Fruit fly (Drosophila melanogaster) whole organism, adult: Measurements from ENCODE around the gene Alg2.
A peak's percentile ranks its signal among the peaks of the same experiment; 100 is the strongest.

Experiments
- CG11617 ChIP-seq: fragments of 200-800 bp; sonication (Bioruptor generic); optimal IDR thresholded peaks from 2 replicates; lab custom pipeline; 2017; ENCODE audit warnings: mild to moderate bottlenecking, missing biosample characterization, missing genetic modification reagents, missing genetic modification characterization
- CG12768 ChIP-seq: fragments of 200-800 bp; sonication (Bioruptor generic); optimal IDR thresholded peaks from 2 replicates; lab custom pipeline; 2017; ENCODE audit warnings: missing biosample characterization, missing genetic modification characterization, mild to moderate bottlenecking, moderate library complexity, missing genetic modification reagents
- CG14711 ChIP-seq: fragments of 200-800 bp; sonication (Bioruptor generic); optimal IDR thresholded peaks from 2 replicates; lab custom pipeline; 2018; ENCODE audit warnings: missing biosample characterization, mild to moderate bottlenecking, missing genetic modification characterization, moderate library complexity
- CG1620 ChIP-seq: fragments of 200-800 bp; sonication (Bioruptor generic); optimal IDR thresholded peaks from 2 replicates; lab custom pipeline; 2016; ENCODE audit warnings: missing biosample characterization, missing genetic modification characterization
- CG33017 ChIP-seq: fragments of 200-800 bp; sonication (Bioruptor generic); optimal IDR thresholded peaks from 2 replicates; lab custom pipeline; 2018; ENCODE audit warnings: missing biosample characterization, mild to moderate bottlenecking, missing genetic modification characterization, moderate library complexity
- CG5204 ChIP-seq: fragments of 200-800 bp; sonication (Bioruptor generic); optimal IDR thresholded peaks from 2 replicates; lab custom pipeline; 2016; ENCODE audit warnings: missing biosample characterization, missing genetic modification characterization
- CG7045 ChIP-seq: fragments of 200-800 bp; sonication (Bioruptor generic); optimal IDR thresholded peaks from 2 replicates; lab custom pipeline; 2017; ENCODE audit warnings: missing biosample characterization, mild to moderate bottlenecking, missing genetic modification characterization
- CG7101 ChIP-seq: fragments of 200-800 bp; sonication (Bioruptor generic); optimal IDR thresholded peaks from 2 replicates; lab custom pipeline; 2018; ENCODE audit warnings: missing biosample characterization, mild to moderate bottlenecking, missing genetic modification characterization, moderate library complexity
- Clk ChIP-seq: fragments of 200-800 bp; sonication (Bioruptor generic); optimal IDR thresholded peaks from 2 replicates; lab custom pipeline; 2017; ENCODE audit warnings: missing biosample characterization, missing genetic modification characterization
- Crg-1 ChIP-seq: fragments of 200-800 bp; sonication (Bioruptor generic); optimal IDR thresholded peaks from 2 replicates; lab custom pipeline; 2016; ENCODE audit warnings: missing biosample characterization, missing genetic modification characterization
- Hr96 ChIP-seq: fragments of 200-800 bp; sonication (Bioruptor generic); optimal IDR thresholded peaks from 2 replicates; lab custom pipeline; 2016; ENCODE audit warnings: missing biosample characterization, missing genetic modification characterization
- Mnt ChIP-seq: fragments of 200-800 bp; sonication (Bioruptor generic); optimal IDR thresholded peaks from 2 replicates; lab custom pipeline; 2016; ENCODE audit warnings: missing biosample characterization, mild to moderate bottlenecking, missing genetic modification characterization
- bab1 ChIP-seq: fragments of 200-800 bp; sonication (Bioruptor generic); optimal IDR thresholded peaks from 3 replicates; lab custom pipeline; 2019; ENCODE audit warnings: missing biosample characterization, mild to moderate bottlenecking, missing genetic modification characterization, moderate library complexity
- cic ChIP-seq: fragments of 200-800 bp; sonication (Bioruptor generic); optimal IDR thresholded peaks from 2 replicates; lab custom pipeline; 2017; ENCODE audit warnings: missing biosample characterization, mild to moderate bottlenecking, missing genetic modification characterization, moderate library complexity
- cnc ChIP-seq, 2 experiments: fragments of >200 bp; optimal IDR thresholded peaks; 2 replicates each; lab custom pipeline; 2017
- kay ChIP-seq: fragments of 200-800 bp; sonication (Bioruptor generic); peaks from one replicate; lab custom pipeline; 2016; ENCODE audit warnings: missing biosample characterization, missing genetic modification characterization, borderline replicate concordance
- ovo ChIP-seq: fragments of 200-800 bp; sonication (Bioruptor generic); optimal IDR thresholded peaks from 2 replicates; lab custom pipeline; 2016; ENCODE audit warnings: missing biosample characterization, missing genetic modification characterization
- pad ChIP-seq: fragments of 200-800 bp; sonication (Bioruptor generic); optimal IDR thresholded peaks from 3 replicates; lab custom pipeline; 2017; ENCODE audit warnings: missing biosample characterization, missing genetic modification characterization, mild to moderate bottlenecking, moderate library complexity, missing genetic modification reagents
- tj ChIP-seq: fragments of 200-800 bp; sonication (Bioruptor generic); optimal IDR thresholded peaks from 3 replicates; lab custom pipeline; 2017; ENCODE audit warnings: missing biosample characterization, mild to moderate bottlenecking, missing genetic modification characterization, moderate library complexity
- toe ChIP-seq: fragments of 200-800 bp; sonication (Bioruptor generic); optimal IDR thresholded peaks from 2 replicates; lab custom pipeline; 2016; ENCODE audit warnings: missing biosample characterization, missing genetic modification characterization

Gene Alg2

dm6 chr3L:3142516-3143382 is 859 bp upstream of the Alg2 start:
- TF ChIP-seq Mnt (GFP tag; lab: Kevin White, UChicago) (peak; percentile 52), Clk (GFP tag; lab: Kevin White, UChicago) (no peak), ovo (GFP tag; lab: Kevin White, UChicago) (peak; percentile 29), cnc (optimal IDR thresholded peaks at IDR 0.05; lab: Kevin White, UChicago) (peak in 1 of 2 experiments; percentile 8)

- peak; percentile 62 for TF ChIP-seq CG12768 (GFP tag; lab: Kevin White, UChicago)
- peak; percentile 43 for TF ChIP-seq tj (GFP tag; lab: Kevin White, UChicago)
- TF ChIP-seq CG7101 (tag; lab: Kevin White, UChicago): peak; percentile 73
- TF ChIP-seq toe (GFP tag; lab: Kevin White, UChicago): peak; percentile 84
- peak; percentile 48 for TF ChIP-seq CG14711
- no peak for TF ChIP-seq CG5204 (GFP tag; lab: Kevin White, UChicago)
- TF ChIP-seq CG7045 (GFP tag; lab: Kevin White, UChicago): peak; percentile 45
- TF ChIP-seq CG1620 (GFP tag; lab: Kevin White, UChicago): peak; percentile 85
- peak; percentile 0 for TF ChIP-seq CG33017 (tag; lab: Kevin White, UChicago)
- TF ChIP-seq Hr96 (GFP tag; lab: Kevin White, UChicago): peak; percentile 86
- peak; percentile 55 for TF ChIP-seq pad (GFP tag; lab: Kevin White, UChicago)
- TF ChIP-seq Crg-1 (GFP tag; lab: Kevin White, UChicago): peak; percentile 73
- no peak for TF ChIP-seq kay (GFP tag; lab: Kevin White, UChicago)
- TF ChIP-seq bab1 (GFP tag; lab: Kevin White, UChicago): peak; percentile 82
- TF ChIP-seq ovo (GFP tag; lab: Kevin White, UChicago): peak; percentile 78
- peak; percentile 24 for TF ChIP-seq cic (GFP tag; lab: Kevin White, UChicago)
- TF ChIP-seq cnc (optimal IDR thresholded peaks at IDR 0.05; lab: Kevin White, UChicago): peak; percentile 80 to 92
- TF ChIP-seq CG11617 (GFP tag; lab: Kevin White, UChicago): peak; percentile 70
- TF ChIP-seq Clk (GFP tag; lab: Kevin White, UChicago): peak; percentile 56
- peak; percentile 71 for TF ChIP-seq Mnt (GFP tag; lab: Kevin White, UChicago)
Measured at dm6 chr3L:3148125-3149059, 4.8 kb downstream of the Alg2 start, which contains the start of the genes Usp5 and BtbVII. Gene Usp5 (minus strand): TSS chr3L:3148358. Gene BtbVII (plus strand): TSS chr3L:3148646.

- TF ChIP-seq Hr96 (GFP tag; lab: Kevin White, UChicago): no peak
- no peak for TF ChIP-seq ovo (GFP tag; lab: Kevin White, UChicago)
- no peak for TF ChIP-seq toe (GFP tag; lab: Kevin White, UChicago)
- TF ChIP-seq CG5204 (GFP tag; lab: Kevin White, UChicago): no peak
- peak; percentile 9 for TF ChIP-seq CG7101 (tag; lab: Kevin White, UChicago)
- no peak for TF ChIP-seq bab1 (GFP tag; lab: Kevin White, UChicago)
- TF ChIP-seq Clk (GFP tag; lab: Kevin White, UChicago): peak; percentile 47
- TF ChIP-seq CG11617 (GFP tag; lab: Kevin White, UChicago): peak; percentile 54
- TF ChIP-seq cic (GFP tag; lab: Kevin White, UChicago): peak; percentile 94
- TF ChIP-seq pad (GFP tag; lab: Kevin White, UChicago): no peak
- TF ChIP-seq CG14711: no peak
- peak; percentile 77 for TF ChIP-seq Mnt (GFP tag; lab: Kevin White, UChicago)
- no peak for TF ChIP-seq CG33017 (tag; lab: Kevin White, UChicago)
- no peak for TF ChIP-seq kay (GFP tag; lab: Kevin White, UChicago)
- peak; percentile 25 for TF ChIP-seq CG7045 (GFP tag; lab: Kevin White, UChicago)
- TF ChIP-seq CG1620 (GFP tag; lab: Kevin White, UChicago): no peak
- TF ChIP-seq cnc (optimal IDR thresholded peaks at IDR 0.05; lab: Kevin White, UChicago): no peak
- TF ChIP-seq Crg-1 (GFP tag; lab: Kevin White, UChicago): no peak
- TF ChIP-seq tj (GFP tag; lab: Kevin White, UChicago): peak; percentile 49
- TF ChIP-seq CG12768 (GFP tag; lab: Kevin White, UChicago): peak; percentile 82
Measured at dm6 chr3L:3149060-3149872, 5.7 kb downstream of the Alg2 start.

- TF ChIP-seq Crg-1 (GFP tag; lab: Kevin White, UChicago) (no peak), CG14711 (no peak), tj (GFP tag; lab: Kevin White, UChicago) (no peak), CG5204 (GFP tag; lab: Kevin White, UChicago) (no peak), CG1620 (GFP tag; lab: Kevin White, UChicago) (no peak), Hr96 (GFP tag; lab: Kevin White, UChicago) (no peak), CG7101 (tag; lab: Kevin White, UChicago) (no peak), CG12768 (GFP tag; lab: Kevin White, UChicago) (no peak), cic (GFP tag; lab: Kevin White, UChicago) (no peak), Mnt (GFP tag; lab: Kevin White, UChicago) (no peak), ovo (GFP tag; lab: Kevin White, UChicago) (no peak), CG33017 (tag; lab: Kevin White, UChicago) (no peak), toe (GFP tag; lab: Kevin White, UChicago) (no peak), kay (GFP tag; lab: Kevin White, UChicago) (no peak), cnc (optimal IDR thresholded peaks at IDR 0.05; lab: Kevin White, UChicago) (no peak), Clk (GFP tag; lab: Kevin White, UChicago) (no peak), CG11617 (GFP tag; lab: Kevin White, UChicago) (no peak), pad (GFP tag; lab: Kevin White, UChicago) (no peak), CG7045 (GFP tag; lab: Kevin White, UChicago) (no peak)
Measured at dm6 chr3L:3150376-3150775, 6.8 kb downstream of the Alg2 start.
